Worm (Caenorhabditis elegans) whole organism, L4 larva: Measurements from ENCODE around the gene set-19.

Experiments used
- F10B5.3 ChIP-seq: sonication (generic microtip); optimal IDR thresholded peaks from 2 replicates; lab custom pipeline; 2016; ENCODE audit warnings: mild to moderate bottlenecking, missing genetic modification characterization, missing compliant biosample characterization
- F26F4.8 ChIP-seq: fragments of 200-800 bp; sonication (Bioruptor generic); conservative IDR thresholded peaks from 2 replicates; pipeline ENCODE4 v1.3.6; 2022; ENCODE audit warnings: missing genetic modification characterization, missing compliant biosample characterization
- F37D6.2 ChIP-seq: sonication (generic microtip); optimal IDR thresholded peaks from 2 replicates; lab custom pipeline; 2016; ENCODE audit warnings: mild to moderate bottlenecking, missing genetic modification characterization, missing compliant biosample characterization
- Y105C5A.15 ChIP-seq: fragments of 200-800 bp; sonication (Bioruptor generic); IDR thresholded peaks from 2 replicates; pipeline ENCODE4 v1.3.6; 2022; ENCODE audit warnings: missing genetic modification characterization, missing compliant biosample characterization
- Y48G9A.11 ChIP-seq: fragments of 200-800 bp; sonication (Bioruptor generic); IDR thresholded peaks from 2 replicates; pipeline ENCODE4 v1.3.6; 2022; ENCODE audit warnings: missing genetic modification reagents, missing genetic modification characterization, missing compliant biosample characterization
- Y75B8A.6 ChIP-seq: fragments of 200-800 bp; sonication (Bioruptor generic); IDR thresholded peaks from 2 replicates; pipeline ENCODE4 v1.3.6; 2022; ENCODE audit warnings: missing genetic modification reagents, missing genetic modification characterization, missing compliant biosample characterization
- ZK337.2 ChIP-seq: fragments of 200-800 bp; sonication (Bioruptor generic); IDR thresholded peaks from 2 replicates; pipeline ENCODE4 v1.3.6; 2022; ENCODE audit warnings: missing genetic modification reagents, missing genetic modification characterization, missing compliant biosample characterization
- ZK546.5 ChIP-seq, 2 experiments: sonication (generic microtip); optimal IDR thresholded peaks; 2 replicates each; lab custom pipeline; 2017; ENCODE audit warnings: missing biosample characterization in 2 of 2, missing genetic modification characterization in 2 of 2
- aha-1 ChIP-seq: fragments of 150-350 bp; peaks from one replicate; lab custom pipeline; 2014; ENCODE audit warnings: missing biosample characterization, missing genetic modification characterization
- arid-1 ChIP-seq: fragments of 200-800 bp; sonication (Bioruptor generic); conservative IDR thresholded peaks from 2 replicates; pipeline ENCODE4 v1.3.6; 2022; ENCODE audit warnings: missing genetic modification reagents, missing genetic modification characterization, missing compliant biosample characterization
- attf-4 ChIP-seq: sonication (generic microtip); optimal IDR thresholded peaks from 3 replicates; lab custom pipeline; 2017; ENCODE audit warnings: missing biosample characterization, missing genetic modification characterization
- ceh-44 ChIP-seq: fragments of 200-800 bp; sonication (Bioruptor generic); IDR thresholded peaks from 2 replicates; pipeline ENCODE4 v1.3.6; 2022; ENCODE audit warnings: missing genetic modification reagents, missing genetic modification characterization, missing compliant biosample characterization
- ceh-82 ChIP-seq: sonication (generic microtip); optimal IDR thresholded peaks from 2 replicates; lab custom pipeline; 2017; ENCODE audit warnings: missing biosample characterization, missing genetic modification characterization
- daf-19 ChIP-seq: fragments of 200-800 bp; sonication (Bioruptor generic); conservative IDR thresholded peaks from 2 replicates; pipeline ENCODE4 v1.3.6; 2022; ENCODE audit warnings: missing genetic modification characterization, missing compliant biosample characterization
- dmd-8 ChIP-seq: fragments of 200-800 bp; sonication (Bioruptor generic); IDR thresholded peaks from 2 replicates; pipeline ENCODE4 v1.3.6; 2022; ENCODE audit warnings: missing genetic modification characterization, missing compliant biosample characterization
- dpl-1 ChIP-seq: fragments of 150-350 bp; optimal IDR thresholded peaks from 2 replicates; lab custom pipeline; 2014; ENCODE audit warnings: missing biosample characterization, missing genetic modification reagents, missing genetic modification characterization
- dve-1 ChIP-seq: sonication (generic microtip); optimal IDR thresholded peaks from 2 replicates; lab custom pipeline; 2017; ENCODE audit warnings: antibody characterized with exemption, mild to moderate bottlenecking, missing genetic modification characterization, missing compliant biosample characterization; ENCODE audit not compliant: insufficient read depth
- hif-1 ChIP-seq, 2 experiments: sonication (generic microtip); optimal IDR thresholded peaks; 2 replicates each; lab custom pipeline; 2016 to 2017; ENCODE audit warnings: missing compliant biosample characterization in 2 of 2, missing genetic modification characterization in 2 of 2, missing genetic modification reagents in 2 of 2, missing genotype in 2 of 2, mild to moderate bottlenecking in 1 of 2
- hlh-11 ChIP-seq: fragments of 200-800 bp; sonication (Bioruptor generic); optimal IDR thresholded peaks from 2 replicates; lab custom pipeline; 2018; ENCODE audit warnings: mild to moderate bottlenecking, missing genetic modification characterization, missing compliant biosample characterization
- hmg-1.1 ChIP-seq: fragments of 200-800 bp; sonication (Bioruptor generic); IDR thresholded peaks from 2 replicates; pipeline ENCODE4 v1.3.6; 2022; ENCODE audit warnings: missing genetic modification reagents, missing genetic modification characterization, missing compliant biosample characterization
- jun-1 ChIP-seq: fragments of 150-350 bp; optimal IDR thresholded peaks from 2 replicates; lab custom pipeline; 2014; ENCODE audit warnings: missing biosample characterization, missing genetic modification reagents, missing genetic modification characterization
- lin-1 ChIP-seq: fragments of 200-800 bp; sonication (Bioruptor generic); IDR thresholded peaks from 2 replicates; pipeline ENCODE4 v1.3.6; 2022; ENCODE audit warnings: missing genetic modification reagents, missing genetic modification characterization, missing compliant biosample characterization
- lin-15B ChIP-seq: fragments of 150-350 bp; sonication (generic microtip); optimal IDR thresholded peaks from 3 replicates; lab custom pipeline; 2014; ENCODE audit warnings: missing biosample characterization, missing genetic modification characterization
- lin-38 ChIP-seq: fragments of 200-800 bp; sonication (Bioruptor generic); IDR thresholded peaks from 2 replicates; pipeline ENCODE4 v1.3.6; 2022; ENCODE audit warnings: missing genetic modification reagents, missing genetic modification characterization, missing compliant biosample characterization
- lir-3 ChIP-seq: sonication (generic microtip); optimal IDR thresholded peaks from 2 replicates; lab custom pipeline; 2016; ENCODE audit warnings: mild to moderate bottlenecking, missing genetic modification characterization, missing compliant biosample characterization
- lsy-2 ChIP-seq, 2 experiments: fragments of 150-350 bp in 1 of 2; sonication (generic microtip) in 1 of 2; optimal IDR thresholded peaks; 2 replicates each; lab custom pipeline; 2014 to 2017; ENCODE audit warnings: missing biosample characterization in 2 of 2, missing genetic modification characterization in 2 of 2
- madf-5 ChIP-seq, 2 experiments: fragments of 200-800 bp; sonication (Bioruptor generic); IDR thresholded peaks; 2 replicates each; pipeline ENCODE4 v1.3.6; 2022; ENCODE audit warnings: missing compliant biosample characterization in 2 of 2, missing genetic modification characterization in 2 of 2
- madf-9 ChIP-seq: fragments of 200-800 bp; sonication (Bioruptor generic); conservative IDR thresholded peaks from 2 replicates; pipeline ENCODE4 v1.3.6; 2022; ENCODE audit warnings: missing genetic modification reagents, missing genetic modification characterization, missing compliant biosample characterization
- mdl-1 ChIP-seq, 2 experiments: fragments of 150-350 bp in 1 of 2; sonication (generic microtip) in 1 of 2; optimal IDR thresholded peaks; 2 replicates each; lab custom pipeline; 2014 to 2017; ENCODE audit warnings: missing biosample characterization in 2 of 2, missing genetic modification characterization in 2 of 2
- mdt-29 ChIP-seq: fragments of 200-800 bp; sonication (Bioruptor generic); IDR thresholded peaks from 2 replicates; pipeline ENCODE4 v1.3.6; 2022; ENCODE audit warnings: missing genetic modification reagents, missing genetic modification characterization, missing compliant biosample characterization
- mxl-3 ChIP-seq: fragments of 200-800 bp; sonication (Bioruptor generic); optimal IDR thresholded peaks from 2 replicates; lab custom pipeline; 2018; ENCODE audit warnings: mild to moderate bottlenecking, missing genetic modification characterization, missing compliant biosample characterization
- nhr-102 ChIP-seq: sonication (generic microtip); optimal IDR thresholded peaks from 2 replicates; lab custom pipeline; 2016; ENCODE audit warnings: mild to moderate bottlenecking, missing genetic modification characterization, moderate library complexity, missing compliant biosample characterization
- nhr-111 ChIP-seq: fragments of 200-800 bp; sonication (Bioruptor generic); optimal IDR thresholded peaks from 2 replicates; lab custom pipeline; 2018; ENCODE audit warnings: mild to moderate bottlenecking, missing genetic modification characterization, missing compliant biosample characterization
- nhr-42 ChIP-seq: fragments of 200-800 bp; sonication (Bioruptor generic); IDR thresholded peaks from 2 replicates; pipeline ENCODE4 v1.3.6; 2022; ENCODE audit warnings: missing genetic modification characterization, missing compliant biosample characterization
- nhr-77 ChIP-seq: fragments of 150-350 bp; optimal IDR thresholded peaks from 2 replicates; lab custom pipeline; 2014; ENCODE audit warnings: missing biosample characterization, missing genetic modification characterization
- pha-4 ChIP-seq, 2 experiments: fragments of 150-350 bp in 1 of 2; fragments of 200-800 bp in 1 of 2; sonication (Bioruptor generic) in 1 of 2; IDR thresholded peaks in 1 of 2; optimal IDR thresholded peaks in 1 of 2; 2 replicates each; pipeline versions ENCODE4 v1.3.6 to Lab custom; 2014 to 2022; ENCODE audit warnings: missing genetic modification characterization in 2 of 2, missing genetic modification reagents in 2 of 2, missing biosample characterization in 1 of 2, missing compliant biosample characterization in 1 of 2
- pqm-1 ChIP-seq: sonication (generic microtip); optimal IDR thresholded peaks from 2 replicates; lab custom pipeline; 2017; ENCODE audit warnings: missing biosample characterization, missing genetic modification characterization
- rbr-2 ChIP-seq: sonication (generic microtip); optimal IDR thresholded peaks from 2 replicates; lab custom pipeline; 2016; ENCODE audit warnings: missing genotype, missing genetic modification characterization, missing compliant biosample characterization
- sdz-12 ChIP-seq: fragments of 200-800 bp; sonication (Bioruptor generic); optimal IDR thresholded peaks from 2 replicates; lab custom pipeline; 2018; ENCODE audit warnings: mild to moderate bottlenecking, missing genetic modification characterization, missing compliant biosample characterization
- snpc-1.2 ChIP-seq: fragments of 200-800 bp; sonication (Bioruptor generic); IDR thresholded peaks from 2 replicates; pipeline ENCODE4 v1.3.6; 2022; ENCODE audit warnings: missing genetic modification reagents, missing genetic modification characterization, missing compliant biosample characterization
- snpc-4 ChIP-seq: fragments of 150-350 bp; optimal IDR thresholded peaks from 2 replicates; lab custom pipeline; 2014; ENCODE audit warnings: missing biosample characterization, missing genetic modification characterization
- spr-1 ChIP-seq: sonication (generic microtip); optimal IDR thresholded peaks from 2 replicates; lab custom pipeline; 2016; ENCODE audit warnings: mild to moderate bottlenecking, missing genetic modification characterization, missing compliant biosample characterization
- spr-3 ChIP-seq: fragments of 200-800 bp; sonication (Bioruptor generic); optimal IDR thresholded peaks from 2 replicates; lab custom pipeline; 2018; ENCODE audit warnings: mild to moderate bottlenecking, missing genetic modification characterization, missing compliant biosample characterization
- tra-1 ChIP-seq: fragments of 200-800 bp; sonication (Bioruptor generic); IDR thresholded peaks from 2 replicates; pipeline ENCODE4 v1.3.6; 2022; ENCODE audit warnings: missing genetic modification reagents, missing genetic modification characterization, missing compliant biosample characterization
- unc-130 ChIP-seq: sonication (generic microtip); optimal IDR thresholded peaks from 2 replicates; lab custom pipeline; 2016; ENCODE audit warnings: missing genetic modification reagents, missing genetic modification characterization, missing compliant biosample characterization
- unc-39 ChIP-seq: sonication (generic microtip); optimal IDR thresholded peaks from 2 replicates; lab custom pipeline; 2017; ENCODE audit warnings: missing biosample characterization, missing genetic modification characterization
- zfp-2 ChIP-seq: sonication (generic microtip); optimal IDR thresholded peaks from 2 replicates; lab custom pipeline; 2016; ENCODE audit warnings: mild to moderate bottlenecking, missing genetic modification characterization, missing compliant biosample characterization

The set-19 gene

ce11 chrX:5709205-5709604 is 29.2 kb upstream of the set-19 start (continued):
- TF ChIP-seq madf-5 (GFP tag; IDR thresholded peaks at IDR 0.05; lab: Robert Waterston, UW) (0 out of 4 replicates have a peak, but pooled peaks of 1 of the 2 experiments have one; percentile 13), tra-1 (peak; percentile 28; the same call in 1 of the 2 replicates), Y105C5A.15 (0 out of 2 replicates have a peak, but pooled peaks have one; percentile 46), nhr-111 (GFP tag; lab: Kevin White, UChicago) (no peak), dmd-8 (GFP tag; lab: Robert Waterston, UW) (no peak), spr-3 (GFP tag; lab: Kevin White, UChicago) (no peak), attf-4 (tag; lab: Kevin White, UChicago) (no peak), jun-1 (tag; lab: Kevin White, UChicago) (no peak), mxl-3 (GFP tag; lab: Kevin White, UChicago) (no peak), dve-1 (tag; lab: Kevin White, UChicago) (peak; percentile 24), ceh-82 (tag; lab: Kevin White, UChicago) (no peak), mdt-29 (GFP tag; lab: Robert Waterston, UW) (peak; percentile 56; the same call in 1 of the 2 replicates), ceh-44 (GFP tag; lab: Robert Waterston, UW) (peak; percentile 54; the same call in 1 of the 2 replicates), aha-1 (tag; lab: Kevin White, UChicago) (peak; percentile 82)

ce11 chrX:5707809-5708208 is 27.8 kb upstream of the set-19 start:
- TF ChIP-seq hif-1 (tag; optimal IDR thresholded peaks at IDR 0.05; lab: Kevin White, UChicago), result peak in 1 of 2 experiments; percentile 35
- peak; percentile 64 for TF ChIP-seq rbr-2
- peak; percentile 89 for TF ChIP-seq snpc-1.2 (GFP tag; lab: Robert Waterston, UW)
- TF ChIP-seq nhr-102 (tag; lab: Kevin White, UChicago), result peak; percentile 62
- peak; percentile 82 for TF ChIP-seq Y105C5A.15
- TF ChIP-seq ZK546.5 (tag; optimal IDR thresholded peaks at IDR 0.05; lab: Kevin White, UChicago), result no peak
- peak; percentile 93 for TF ChIP-seq arid-1 (GFP tag; lab: Robert Waterston, UW)
- peak; percentile 19 for TF ChIP-seq zfp-2 (tag; lab: Kevin White, UChicago)
- no peak for TF ChIP-seq unc-39
- 0 out of 2 replicates have a peak, but pooled peaks have one; percentile 19 for TF ChIP-seq Y75B8A.6 (GFP tag; lab: Robert Waterston, UW)
- TF ChIP-seq daf-19 (GFP tag; lab: Robert Waterston, UW), result peak; percentile 77
- no peak; the same call in none of the 2 replicates for TF ChIP-seq pha-4 (GFP tag; IDR thresholded peaks at IDR 0.05; lab: Robert Waterston, UW)
- TF ChIP-seq pha-4 (tag; optimal IDR thresholded peaks at IDR 0.05; lab: Kevin White, UChicago), result no peak
- peak; percentile 82 for TF ChIP-seq nhr-42 (GFP tag; lab: Robert Waterston, UW)
- TF ChIP-seq ZK337.2 (GFP tag; lab: Robert Waterston, UW), result peak; percentile 48; the same call in 1 of the 2 replicates
- peak; percentile 97 for TF ChIP-seq dmd-8 (GFP tag; lab: Robert Waterston, UW)
- TF ChIP-seq F37D6.2, result no peak
- peak; percentile 78 for TF ChIP-seq F26F4.8 (GFP tag; lab: Robert Waterston, UW)
- TF ChIP-seq snpc-4 (tag; lab: Kevin White, UChicago), result no peak
- no peak for TF ChIP-seq nhr-77 (tag; lab: Kevin White, UChicago)
- peak; percentile 62 for TF ChIP-seq nhr-111 (GFP tag; lab: Kevin White, UChicago)
- peak; percentile 93 for TF ChIP-seq lin-1 (GFP tag; lab: Robert Waterston, UW)
- TF ChIP-seq tra-1, result peak; percentile 92
- no peak for TF ChIP-seq pqm-1 (tag; lab: Kevin White, UChicago)
- TF ChIP-seq mdl-1 (tag; optimal IDR thresholded peaks at IDR 0.05; lab: Kevin White, UChicago), result peak in 1 of 2 experiments; percentile 3
- TF ChIP-seq dve-1 (tag; lab: Kevin White, UChicago), result peak; percentile 42
- TF ChIP-seq lin-38, result peak; percentile 81
- no peak for TF ChIP-seq sdz-12 (GFP tag; lab: Kevin White, UChicago)
- TF ChIP-seq spr-3 (GFP tag; lab: Kevin White, UChicago), result peak; percentile 43
- peak; percentile 78 for TF ChIP-seq mdt-29 (GFP tag; lab: Robert Waterston, UW)
- TF ChIP-seq lin-15B (tag; lab: Kevin White, UChicago), result no peak
- TF ChIP-seq hmg-1.1, result peak; percentile 95
- TF ChIP-seq F10B5.3 (tag; lab: Kevin White, UChicago), result peak; percentile 70
- peak; percentile 51 for TF ChIP-seq hlh-11
- peak; percentile 65 for TF ChIP-seq lir-3 (tag; lab: Kevin White, UChicago)
- TF ChIP-seq lsy-2 (tag; optimal IDR thresholded peaks at IDR 0.05; lab: Kevin White, UChicago), result no peak
- peak; percentile 61 for TF ChIP-seq spr-1
- TF ChIP-seq unc-130 (GFP tag; lab: Kevin White, UChicago), result peak; percentile 69
- peak; percentile 84 for TF ChIP-seq madf-9 (GFP tag; lab: Robert Waterston, UW)
- TF ChIP-seq Y48G9A.11 (GFP tag; lab: Robert Waterston, UW), result peak; percentile 82
- TF ChIP-seq dpl-1 (GFP tag; lab: Kevin White, UChicago), result no peak
